Fruit fly (Drosophila melanogaster): ENCODE data around the gene Lgr4.

Gene Lgr4

DNA sequence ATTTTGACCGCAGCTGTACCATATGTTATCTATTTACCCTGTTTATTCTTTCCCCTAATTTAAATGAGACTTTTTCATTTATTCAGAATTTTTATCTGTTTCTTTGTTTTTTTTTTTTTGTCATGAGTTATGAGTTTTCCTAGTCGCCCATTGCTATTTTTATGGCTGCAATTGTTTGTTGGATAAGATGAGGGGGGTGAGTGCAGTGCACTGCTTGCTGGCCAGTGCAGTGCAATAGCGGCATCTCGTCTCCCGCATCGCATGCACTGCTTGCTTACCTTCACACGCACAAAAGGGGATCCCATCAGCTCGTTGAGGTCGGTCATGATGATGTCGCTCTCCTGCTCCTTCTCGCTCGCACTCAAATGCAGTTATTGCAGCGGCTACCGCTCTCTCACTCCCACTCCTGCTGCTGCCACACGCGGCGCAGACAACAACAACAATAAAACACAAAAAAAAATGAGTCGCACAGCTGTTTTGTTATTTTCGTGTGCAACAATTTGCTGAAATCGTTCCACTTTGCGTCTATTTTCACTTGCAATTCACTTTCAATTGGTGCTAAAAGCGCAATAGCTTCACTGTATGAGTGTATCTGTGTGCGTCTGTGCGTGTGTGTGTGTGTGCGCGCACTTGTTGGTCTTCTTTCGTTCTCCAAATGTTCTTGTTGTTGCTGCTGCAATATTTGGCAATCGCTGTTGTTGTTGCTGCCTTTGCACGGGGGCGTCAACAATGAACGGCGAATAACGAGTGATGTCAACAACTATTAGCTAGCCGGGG is 60.8 kb downstream of the Lgr4 start (continued):
- TF ChIP-seq cato (GFP tag; optimal IDR thresholded peaks at IDR 0.05; ENCODE audit: borderline replicate concordance) (peak; percentile 22), Xbp1 (GFP tag; optimal IDR thresholded peaks at IDR 0.05) (peak; percentile 53), NK7.1 (GFP tag; optimal IDR thresholded peaks at IDR 0.05) (no peak), NC2α (GFP tag; optimal IDR thresholded peaks at IDR 0.05) (peak; percentile 31), bbx (GFP tag; IDR thresholded peaks at IDR 0.05; ENCODE audit: partially characterized antibody) (no peak), ash1 (GFP tag; optimal IDR thresholded peaks at IDR 0.05) (no peak), gro (GFP tag; optimal IDR thresholded peaks at IDR 0.05) (no peak), CG8290 (GFP tag; optimal IDR thresholded peaks at IDR 0.05) (peak; percentile 67), CG8290 (tag; optimal IDR thresholded peaks at IDR 0.05) (peak in 1 of 2 experiments; percentile 20), CG31365 (tag; optimal IDR thresholded peaks at IDR 0.05) (peak; percentile 97), CG10366 (GFP tag; IDR thresholded peaks at IDR 0.05) (no peak), CkIIα-i1 (GFP tag; IDR thresholded peaks at IDR 0.05) (no peak), CG10979 (tag; optimal IDR thresholded peaks at IDR 0.05) (peak; percentile 49), sc (optimal IDR thresholded peaks at IDR 0.05) (no peak), sc (GFP tag; optimal IDR thresholded peaks at IDR 0.05) (no peak), sima (GFP tag; optimal IDR thresholded peaks at IDR 0.05) (no peak), sna (GFP tag; IDR thresholded peaks at IDR 0.05; ENCODE audit: partially characterized antibody) (no peak), CG1602 (GFP tag; optimal IDR thresholded peaks at IDR 0.05) (peak; percentile 27), Myb (GFP tag; optimal IDR thresholded peaks at IDR 0.05) (no peak), CG2712 (tag; optimal IDR thresholded peaks at IDR 0.05) (peak; percentile 44), B-H1 (GFP tag; IDR thresholded peaks at IDR 0.05) (peak; percentile 37; the same call in 1 of the 3 replicates), Antp (GFP tag; optimal IDR thresholded peaks at IDR 0.05) (no peak), Sin3A (optimal IDR thresholded peaks at IDR 0.05) (no peak), CG3995 (GFP tag; optimal IDR thresholded peaks at IDR 0.05) (no peak), kni (GFP tag; optimal IDR thresholded peaks at IDR 0.05) (peak; percentile 40), CG11093 (GFP tag; IDR thresholded peaks at IDR 0.05) (no peak), amos (GFP tag; IDR thresholded peaks at IDR 0.05; ENCODE audit: partially characterized antibody) (no peak), CG5953 (GFP tag; IDR thresholded peaks at IDR 0.05) (0 out of 2 replicates have a peak, but pooled peaks have one; percentile 10), Blimp-1 (GFP tag; optimal IDR thresholded peaks at IDR 0.05) (peak; percentile 84), Trl (optimal IDR thresholded peaks at IDR 0.05) (peak in 1 of 2 experiments; percentile 20), Trl (GFP tag; optimal IDR thresholded peaks at IDR 0.05) (peak; percentile 1), CG10959 (GFP tag; IDR thresholded peaks at IDR 0.05) (no peak), da (GFP tag; optimal IDR thresholded peaks at IDR 0.05) (peak; percentile 1), CG11504 (tag; optimal IDR thresholded peaks at IDR 0.05) (peak; percentile 23), CG4820 (GFP tag; optimal IDR thresholded peaks at IDR 0.05) (no peak), CG11560 (tag; IDR thresholded peaks at IDR 0.05) (no peak), eyg (GFP tag; optimal IDR thresholded peaks at IDR 0.05) (no peak), HLH3B (GFP tag; IDR thresholded peaks at IDR 0.05) (peak; percentile 27; the same call in 1 of the 2 replicates), MBD-R2 (GFP tag; IDR thresholded peaks at IDR 0.05) (no peak), CG7839 (tag; optimal IDR thresholded peaks at IDR 0.05) (peak; percentile 24), dpn (GFP tag; optimal IDR thresholded peaks at IDR 0.05) (peak; percentile 10 to 32), CG10565 (GFP tag; optimal IDR thresholded peaks at IDR 0.05) (no peak), Stat92E (GFP tag; optimal IDR thresholded peaks at IDR 0.05) (no peak), CG4707 (GFP tag; optimal IDR thresholded peaks at IDR 0.05) (peak; percentile 6), CG11085 (GFP tag; IDR thresholded peaks at IDR 0.05) (no peak), CG17829 (tag; optimal IDR thresholded peaks at IDR 0.05) (peak; percentile 34), CG32767 (GFP tag; IDR thresholded peaks at IDR 0.05) (no peak), CG2202 (tag; optimal IDR thresholded peaks at IDR 0.05) (peak; percentile 32), CG13894 (tag; optimal IDR thresholded peaks at IDR 0.05) (no peak), insv (GFP tag; optimal IDR thresholded peaks at IDR 0.05) (no peak), CG15073 (GFP tag; optimal IDR thresholded peaks at IDR 0.05) (no peak)

Data from whole organism, embryonic.